Fruit fly (Drosophila melanogaster) whole organism, pupa: ENCODE data around the gene Sirt2.

Source experiments
- CG10348 ChIP-seq: fragments of 200-800 bp; sonication (Bioruptor generic); IDR thresholded peaks from 2 replicates; pipeline ENCODE4 v1.3.6; 2022; ENCODE audit warnings: missing biosample characterization, missing genetic modification characterization
- CG12605 ChIP-seq: fragments of 200-800 bp; sonication (Bioruptor generic); IDR thresholded peaks from 2 replicates; pipeline ENCODE4 v1.3.6; 2022; ENCODE audit warnings: missing biosample characterization, missing genetic modification characterization
- CG13204 ChIP-seq: fragments of 200-800 bp; sonication (Bioruptor generic); optimal IDR thresholded peaks from 2 replicates; lab custom pipeline; 2018; ENCODE audit warnings: missing biosample characterization, mild to moderate bottlenecking, missing genetic modification characterization, moderate library complexity
- CG14655 ChIP-seq: fragments of 200-800 bp; sonication (Bioruptor generic); optimal IDR thresholded peaks from 3 replicates; lab custom pipeline; 2017; ENCODE audit warnings: mild to moderate bottlenecking, missing biosample characterization, missing genetic modification reagents, missing genetic modification characterization
- CG15710 ChIP-seq: fragments of 200-800 bp; sonication (Bioruptor generic); optimal IDR thresholded peaks from 2 replicates; lab custom pipeline; 2018; ENCODE audit warnings: missing biosample characterization, mild to moderate bottlenecking, missing genetic modification characterization, moderate library complexity
- CG17806 ChIP-seq: fragments of 200-800 bp; sonication (Bioruptor generic); optimal IDR thresholded peaks from 2 replicates; lab custom pipeline; 2018; ENCODE audit warnings: missing biosample characterization, mild to moderate bottlenecking, missing genetic modification characterization, moderate library complexity
- CG32121 ChIP-seq: fragments of 200-800 bp; sonication (Bioruptor generic); IDR thresholded peaks from 2 replicates; pipeline ENCODE4 v1.3.6; 2022; ENCODE audit warnings: missing biosample characterization, missing genetic modification characterization
- CG34367 ChIP-seq: fragments of 200-800 bp; sonication (Bioruptor generic); optimal IDR thresholded peaks from 2 replicates; lab custom pipeline; 2018; ENCODE audit warnings: missing biosample characterization, mild to moderate bottlenecking, missing genetic modification characterization
- CG4496 ChIP-seq: fragments of 200-800 bp; sonication (Bioruptor generic); IDR thresholded peaks from 3 replicates; pipeline ENCODE4 v1.3.6; 2022; ENCODE audit warnings: missing biosample characterization, missing genetic modification characterization
- CG8159 ChIP-seq: fragments of 200-800 bp; sonication (Bioruptor generic); optimal IDR thresholded peaks from 3 replicates; lab custom pipeline; 2018; ENCODE audit warnings: missing biosample characterization, mild to moderate bottlenecking, missing genetic modification characterization, moderate library complexity
- CG8301 ChIP-seq: fragments of 200-800 bp; sonication (Bioruptor generic); optimal IDR thresholded peaks from 2 replicates; lab custom pipeline; 2018; ENCODE audit warnings: missing biosample characterization, mild to moderate bottlenecking, missing genetic modification characterization
- CG9948 ChIP-seq: fragments of 200-800 bp; sonication (Bioruptor generic); optimal IDR thresholded peaks from 2 replicates; lab custom pipeline; 2018; ENCODE audit warnings: missing biosample characterization, mild to moderate bottlenecking, missing genetic modification characterization, moderate library complexity
- D1 ChIP-seq: fragments of 200-800 bp; sonication (Bioruptor generic); optimal IDR thresholded peaks from 2 replicates; lab custom pipeline; 2018; ENCODE audit warnings: missing biosample characterization, mild to moderate bottlenecking, missing genetic modification characterization, moderate library complexity
- EcR ChIP-seq: fragments of 200-800 bp; sonication (Bioruptor generic); optimal IDR thresholded peaks from 3 replicates; lab custom pipeline; 2019; ENCODE audit warnings: missing biosample characterization, missing genetic modification characterization, mild to moderate bottlenecking, moderate library complexity, missing genetic modification reagents
- Ets98B ChIP-seq: fragments of 200-800 bp; sonication (Bioruptor generic); IDR thresholded peaks from 2 replicates; pipeline ENCODE4 v1.3.6; 2022; ENCODE audit warnings: missing biosample characterization, missing genetic modification characterization
- Pif1A ChIP-seq: fragments of 200-800 bp; sonication (Bioruptor generic); optimal IDR thresholded peaks from 3 replicates; lab custom pipeline; 2016; ENCODE audit warnings: missing biosample characterization, missing genetic modification characterization
- Pif1B ChIP-seq: fragments of 200-800 bp; sonication (Bioruptor generic); optimal IDR thresholded peaks from 3 replicates; lab custom pipeline; 2016; ENCODE audit warnings: missing biosample characterization, missing genetic modification characterization
- Snoo ChIP-seq: fragments of 200-800 bp; sonication (Bioruptor generic); optimal IDR thresholded peaks from 3 replicates; lab custom pipeline; 2017; ENCODE audit warnings: missing biosample characterization, mild to moderate bottlenecking, missing genetic modification characterization, inconsistent platforms
- fd96Ca ChIP-seq: fragments of 200-800 bp; sonication (Bioruptor generic); IDR thresholded peaks from 3 replicates; pipeline ENCODE4 v1.3.6; 2022; ENCODE audit warnings: missing biosample characterization, missing genetic modification characterization
- gl ChIP-seq: fragments of 200-800 bp; sonication (Bioruptor generic); optimal IDR thresholded peaks from 2 replicates; lab custom pipeline; 2018; ENCODE audit warnings: missing biosample characterization, mild to moderate bottlenecking, missing genetic modification characterization
- rn ChIP-seq: fragments of 200-800 bp; sonication (Bioruptor generic); IDR thresholded peaks from 2 replicates; pipeline ENCODE4 v1.3.6; 2022; ENCODE audit warnings: missing biosample characterization, missing genetic modification characterization

Sirt2 gene

dm6 chr3R:20292880-20293491 lies 35.3 kb upstream of the Sirt2 start:
- TF ChIP-seq CG13204 (GFP tag; lab: Kevin White, UChicago) (peak; percentile 55), CG8159 (no peak), fd96Ca (GFP tag; lab: Robert Waterston, UW) (0 out of 3 replicates have a peak, but pooled peaks have one; percentile 28), CG32121 (GFP tag; lab: Robert Waterston, UW) (no peak), CG10348 (GFP tag; lab: Robert Waterston, UW) (no peak), CG4496 (GFP tag; lab: Robert Waterston, UW) (no peak), CG15710 (tag; lab: Kevin White, UChicago) (no peak), CG12605 (GFP tag; lab: Robert Waterston, UW) (peak; percentile 63), EcR (GFP tag; lab: Kevin White, UChicago) (peak; percentile 79), D1 (tag; lab: Kevin White, UChicago) (no peak), CG8301 (tag; lab: Kevin White, UChicago) (no peak), CG17806 (tag; lab: Kevin White, UChicago) (no peak), gl (tag; lab: Kevin White, UChicago) (peak; percentile 66), CG14655 (GFP tag; lab: Kevin White, UChicago) (no peak), Pif1A (no peak)

DNA sequence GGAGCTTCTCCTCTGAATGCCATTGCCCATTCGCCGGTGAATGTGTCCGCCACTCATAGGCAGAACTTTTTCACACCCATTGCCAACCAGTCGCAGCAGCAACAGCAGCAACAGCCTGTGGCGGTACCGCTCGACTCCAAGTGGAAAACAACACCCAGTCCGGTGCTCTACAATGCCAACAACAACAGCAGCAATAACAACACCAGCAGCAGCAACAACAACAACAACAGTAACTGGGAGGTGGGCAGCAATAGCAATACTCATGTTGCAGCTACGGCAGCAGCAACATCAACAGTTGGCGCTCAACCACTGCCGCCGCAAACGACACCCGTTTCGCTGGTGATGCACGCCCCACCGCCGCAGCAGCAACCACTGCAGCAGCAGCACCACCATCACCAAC lies 34.6 kb upstream of the Sirt2 start:
- TF ChIP-seq CG8159 = no peak
- no peak for TF ChIP-seq EcR (GFP tag; lab: Kevin White, UChicago)
- no peak for TF ChIP-seq CG8301 (tag; lab: Kevin White, UChicago)

dm6 chr3R:20304877-20305276 lies 23.4 kb upstream of the Sirt2 start, which contains the start of gene CG4367:
TSS of gene CG4367 (minus strand) at chr3R:20304977.
- TF ChIP-seq CG12605 (GFP tag; lab: Robert Waterston, UW) (no peak), Snoo (tag; lab: Kevin White, UChicago) (no peak), CG4496 (GFP tag; lab: Robert Waterston, UW) (no peak), rn (GFP tag; lab: Robert Waterston, UW) (no peak), CG8301 (tag; lab: Kevin White, UChicago) (no peak), fd96Ca (GFP tag; lab: Robert Waterston, UW) (no peak), CG32121 (GFP tag; lab: Robert Waterston, UW) (no peak), CG8159 (no peak), D1 (tag; lab: Kevin White, UChicago) (no peak), Pif1A (no peak), CG15710 (tag; lab: Kevin White, UChicago) (no peak), CG13204 (GFP tag; lab: Kevin White, UChicago) (no peak), EcR (GFP tag; lab: Kevin White, UChicago) (no peak)

DNA sequence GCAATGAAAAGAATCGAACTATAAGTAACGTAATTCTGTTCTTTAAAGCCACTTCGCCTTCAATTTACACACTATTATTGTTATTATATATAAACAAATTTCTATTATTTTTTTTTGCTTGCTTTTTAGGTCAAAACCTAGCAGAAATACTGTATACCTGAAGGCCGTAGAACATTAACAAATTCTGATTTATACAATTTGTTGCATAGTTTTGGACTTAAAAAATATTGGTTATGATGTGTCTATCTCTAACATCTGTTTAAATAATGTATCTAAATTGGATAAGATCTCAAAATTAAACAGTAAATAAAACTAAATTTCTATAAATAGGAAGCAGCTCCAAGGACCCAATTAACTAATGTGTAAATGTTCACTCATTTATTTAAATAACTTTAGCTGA lies 22.4 kb upstream of the Sirt2 start:
- TF ChIP-seq CG34367 (tag; lab: Kevin White, UChicago) (peak; percentile 29), CG17806 (tag; lab: Kevin White, UChicago) (no peak)

- TF ChIP-seq CG8159 (no peak), CG13204 (GFP tag; lab: Kevin White, UChicago) (no peak)
Measured at dm6 chr3R:20307487-20307971, 20.7 kb upstream of the Sirt2 start, which contains the start of gene CG4362. TSS of gene CG4362 (minus strand) at chr3R:20307537.

DNA sequence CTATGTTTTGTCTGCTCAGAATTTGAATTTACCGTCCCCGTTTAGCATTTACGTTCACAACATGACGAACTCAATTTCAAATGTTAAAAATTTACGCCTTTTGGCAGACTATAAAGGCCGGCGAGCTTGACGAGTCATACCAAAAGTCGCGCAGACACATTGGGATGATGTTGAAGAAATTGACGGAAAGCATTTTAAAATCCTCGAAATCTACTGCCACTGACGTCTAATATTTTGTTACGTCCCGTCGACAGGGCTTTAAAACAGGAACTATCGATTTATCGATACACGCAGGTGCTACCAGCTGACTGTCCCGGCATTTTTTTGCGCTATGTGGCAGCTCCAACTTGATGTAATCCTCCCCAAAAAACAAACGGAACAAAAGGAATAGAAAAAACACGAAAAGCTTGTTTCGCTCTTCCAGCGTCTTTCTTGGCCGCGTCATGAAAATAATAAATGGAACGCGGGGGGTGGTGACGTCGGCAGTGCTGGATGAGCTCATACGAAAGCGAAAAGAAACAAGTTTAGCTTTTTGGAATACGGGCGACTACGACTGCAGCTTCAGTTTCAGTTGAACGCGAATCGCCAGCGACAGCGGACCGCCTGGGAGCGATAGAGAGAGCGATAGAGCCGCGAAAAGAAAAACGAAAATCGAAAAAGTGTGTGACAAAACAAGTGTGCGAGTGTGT lies 19.1 kb upstream of the Sirt2 start, which contains the start of gene Orp8:
Orp8 (plus strand) TSS at position 373 of the 689 bp plus-strand sequence.
- TF ChIP-seq Pif1B (GFP tag; lab: Kevin White, UChicago) = peak; percentile 81
- TF ChIP-seq CG17806 (tag; lab: Kevin White, UChicago) = peak; percentile 36
- TF ChIP-seq Pif1A = peak; percentile 75
- peak; percentile 5 for TF ChIP-seq Snoo (tag; lab: Kevin White, UChicago)
- peak; percentile 91 for TF ChIP-seq CG4496 (GFP tag; lab: Robert Waterston, UW)
- peak; percentile 70 for TF ChIP-seq CG8301 (tag; lab: Kevin White, UChicago)
- peak; percentile 14 for TF ChIP-seq EcR (GFP tag; lab: Kevin White, UChicago)
- peak; percentile 21 for TF ChIP-seq CG34367 (tag; lab: Kevin White, UChicago)
- no peak for TF ChIP-seq CG10348 (GFP tag; lab: Robert Waterston, UW)
- TF ChIP-seq Ets98B (GFP tag; lab: Robert Waterston, UW) = peak; percentile 90
- peak; percentile 75 for TF ChIP-seq gl (tag; lab: Kevin White, UChicago)
- no peak for TF ChIP-seq CG9948 (tag; lab: Kevin White, UChicago)
- TF ChIP-seq rn (GFP tag; lab: Robert Waterston, UW) = no peak
- no peak for TF ChIP-seq D1 (tag; lab: Kevin White, UChicago)
- TF ChIP-seq CG15710 (tag; lab: Kevin White, UChicago) = peak; percentile 12
- TF ChIP-seq CG32121 (GFP tag; lab: Robert Waterston, UW) = peak; percentile 87
- TF ChIP-seq CG13204 (GFP tag; lab: Kevin White, UChicago) = peak; percentile 86
- TF ChIP-seq CG12605 (GFP tag; lab: Robert Waterston, UW) = peak; percentile 93
- TF ChIP-seq CG14655 (GFP tag; lab: Kevin White, UChicago) = peak; percentile 10
- TF ChIP-seq fd96Ca (GFP tag; lab: Robert Waterston, UW) = no peak
- no peak for TF ChIP-seq CG8159
- TF ChIP-seq, all 21 proteins: peak for 15
